Worm (Caenorhabditis elegans) whole organism, young adult: ENCODE data around the gene fox-1.

Experiments
- B0035.1 ChIP-seq: sonication (generic microtip); optimal IDR thresholded peaks from 2 replicates; lab custom pipeline; 2016; ENCODE audit warnings: missing genetic modification characterization, mild to moderate bottlenecking, missing compliant biosample characterization, missing genotype, missing genetic modification reagents
- Y53F4B.3 ChIP-seq: fragments of 200-800 bp; sonication (Bioruptor generic); IDR thresholded peaks from 2 replicates; pipeline ENCODE4 v1.3.6; 2022; ENCODE audit warnings: missing genetic modification reagents, missing genetic modification characterization, missing compliant biosample characterization
- Y53G8AR.9 ChIP-seq: fragments of 200-800 bp; sonication (Bioruptor generic); conservative IDR thresholded peaks from 2 replicates; pipeline ENCODE4 v1.3.6; 2022; ENCODE audit warnings: missing genetic modification reagents, missing genetic modification characterization, missing compliant biosample characterization
- ama-1 ChIP-seq, 3 experiments: fragments of 150-350 bp in 1 of 3; sonication (generic microtip) in 2 of 3; optimal IDR thresholded peaks; 2 replicates each; lab custom pipeline; 2014 to 2018; ENCODE audit warnings: missing biosample characterization in 2 of 3, missing genetic modification characterization in 2 of 3, missing genetic modification reagents in 2 of 3
- aptf-3 ChIP-seq: fragments of 200-800 bp; sonication (Bioruptor generic); IDR thresholded peaks from 2 replicates; pipeline ENCODE4 v1.3.6; 2022; ENCODE audit warnings: missing genetic modification characterization, missing compliant biosample characterization
- attf-5 ChIP-seq: fragments of 200-800 bp; sonication (Bioruptor generic); optimal IDR thresholded peaks from 2 replicates; lab custom pipeline; 2018; ENCODE audit warnings: mild to moderate bottlenecking, missing genetic modification characterization, missing compliant biosample characterization
- dox-1 ChIP-seq: fragments of 200-800 bp; sonication (Bioruptor generic); IDR thresholded peaks from 2 replicates; pipeline ENCODE4 v1.3.6; 2022; ENCODE audit warnings: missing genetic modification reagents, missing genetic modification characterization, missing compliant biosample characterization
- efl-1 ChIP-seq: fragments of 150-350 bp; optimal IDR thresholded peaks from 2 replicates; lab custom pipeline; 2014; ENCODE audit warnings: missing biosample characterization, missing genetic modification reagents, missing genetic modification characterization
- hmg-20 ChIP-seq: fragments of 200-800 bp; sonication (Bioruptor generic); IDR thresholded peaks from 2 replicates; pipeline ENCODE4 v1.3.6; 2022; ENCODE audit warnings: missing genetic modification reagents, missing genetic modification characterization, missing compliant biosample characterization
- nhr-179 ChIP-seq: sonication (generic microtip); optimal IDR thresholded peaks from 2 replicates; lab custom pipeline; 2016; ENCODE audit warnings: mild to moderate bottlenecking, missing genetic modification characterization, missing compliant biosample characterization
- pha-4 ChIP-seq: fragments of 150-350 bp; sonication (generic microtip); optimal IDR thresholded peaks from 2 replicates; lab custom pipeline; 2014; ENCODE audit warnings: missing biosample characterization, missing genetic modification reagents, missing genetic modification characterization
- tlf-1 ChIP-seq: fragments of 200-800 bp; sonication (Bioruptor generic); optimal IDR thresholded peaks from 2 replicates; lab custom pipeline; 2018; ENCODE audit warnings: mild to moderate bottlenecking, missing genetic modification characterization, missing compliant biosample characterization
- unc-130 ChIP-seq: sonication (generic microtip); optimal IDR thresholded peaks from 2 replicates; lab custom pipeline; 2016; ENCODE audit warnings: missing genetic modification reagents, missing genetic modification characterization, missing compliant biosample characterization
- ztf-28 ChIP-seq: fragments of 200-800 bp; sonication (Bioruptor generic); IDR thresholded peaks from 2 replicates; pipeline ENCODE4 v1.3.6; 2022; ENCODE audit warnings: missing genetic modification reagents, missing genetic modification characterization, missing compliant biosample characterization

DNA sequence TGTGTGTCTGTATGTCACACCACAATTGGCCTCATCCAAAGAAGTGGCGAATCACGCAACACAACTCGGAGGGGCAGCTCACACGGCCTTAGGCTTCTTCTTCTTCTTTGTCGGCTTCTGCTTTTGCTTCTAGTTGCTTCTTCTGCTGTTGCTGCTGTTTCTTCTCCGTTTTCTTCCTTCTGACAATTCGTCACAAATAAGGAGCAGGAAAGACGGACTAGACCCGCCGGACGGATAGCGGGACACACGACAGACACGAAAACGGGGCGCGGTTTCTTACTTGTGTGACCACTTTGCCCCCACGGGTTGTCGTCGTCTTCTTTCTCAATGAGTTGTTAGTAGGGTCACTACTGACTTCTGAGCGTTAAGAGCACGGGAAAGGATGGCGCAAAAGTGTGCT lies 3.6 kb downstream of the fox-1 start:
- TF ChIP-seq pha-4 (no peak), Y53G8AR.9 (GFP tag; lab: Robert Waterston, UW) (no peak), ama-1 (optimal IDR thresholded peaks at IDR 0.05; lab: Kevin White, UChicago) (no peak), ama-1 (GFP tag; optimal IDR thresholded peaks at IDR 0.05; lab: Kevin White, UChicago) (no peak), unc-130 (GFP tag; lab: Kevin White, UChicago) (no peak), hmg-20 (GFP tag; lab: Robert Waterston, UW) (no peak), dox-1 (no peak), Y53F4B.3 (GFP tag; lab: Robert Waterston, UW) (no peak), B0035.1 (no peak), aptf-3 (GFP tag; lab: Robert Waterston, UW) (no peak), attf-5 (GFP tag; lab: Kevin White, UChicago) (no peak), tlf-1 (GFP tag; lab: Kevin White, UChicago) (no peak), nhr-179 (no peak), ztf-28 (GFP tag; lab: Robert Waterston, UW) (no peak), efl-1 (no peak)
